Fruit fly (Drosophila melanogaster) whole organism, embryonic: ENCODE measurements around the gene CG10431.

Experiments used
- CG11456 ChIP-seq: fragments of 200-800 bp; sonication (Bioruptor generic); IDR thresholded peaks from 3 replicates; pipeline ENCODE4 v1.3.6; 2022; ENCODE audit warnings: missing biosample characterization, missing genetic modification characterization
- CG11695 ChIP-seq: fragments of 200-800 bp; sonication (Bioruptor generic); IDR thresholded peaks from 3 replicates; pipeline ENCODE4 v1.3.6; 2022; ENCODE audit warnings: missing biosample characterization, missing genetic modification characterization
- CG13296 ChIP-seq: fragments of 200-800 bp; sonication (Bioruptor generic); optimal IDR thresholded peaks from 3 replicates; lab custom pipeline; 2018; ENCODE audit warnings: missing biosample characterization, mild to moderate bottlenecking, missing genetic modification characterization
- CG13424 ChIP-seq: fragments of 200-800 bp; sonication (Bioruptor generic); optimal IDR thresholded peaks from 2 replicates; lab custom pipeline; 2019; ENCODE audit warnings: missing biosample characterization, mild to moderate bottlenecking, missing genetic modification characterization, moderate library complexity
- CG16815 ChIP-seq: fragments of 200-800 bp; sonication (Bioruptor generic); optimal IDR thresholded peaks from 3 replicates; lab custom pipeline; 2017; ENCODE audit warnings: missing biosample characterization, mild to moderate bottlenecking, missing genetic modification characterization
- CG18599 ChIP-seq: fragments of 200-800 bp; sonication (Bioruptor generic); optimal IDR thresholded peaks from 3 replicates; lab custom pipeline; 2017; ENCODE audit warnings: missing biosample characterization, missing genetic modification characterization, mild to moderate bottlenecking, moderate library complexity, missing genetic modification reagents
- CG31441 ChIP-seq: fragments of 200-800 bp; sonication (Bioruptor generic); IDR thresholded peaks from 2 replicates; pipeline ENCODE4 v1.3.6; 2022; ENCODE audit warnings: missing biosample characterization, missing genetic modification characterization
- CG32767 ChIP-seq: fragments of 200-800 bp; sonication (Bioruptor generic); IDR thresholded peaks from 2 replicates; pipeline ENCODE4 v1.3.6; 2022; ENCODE audit warnings: missing biosample characterization, missing genetic modification characterization
- CG4854 ChIP-seq: fragments of 200-800 bp; sonication (Bioruptor generic); optimal IDR thresholded peaks from 2 replicates; lab custom pipeline; 2016; ENCODE audit warnings: missing biosample characterization, missing genetic modification characterization, inconsistent platforms
- CG5180 ChIP-seq: fragments of 200-800 bp; sonication (Bioruptor generic); optimal IDR thresholded peaks from 3 replicates; lab custom pipeline; 2017; ENCODE audit warnings: missing biosample characterization, missing genetic modification characterization, mild to moderate bottlenecking, moderate library complexity, missing genetic modification reagents
- CG6813 ChIP-seq: fragments of 200-800 bp; sonication (Bioruptor generic); optimal IDR thresholded peaks from 2 replicates; lab custom pipeline; 2017; ENCODE audit warnings: missing biosample characterization, missing genetic modification characterization, mild to moderate bottlenecking, moderate library complexity, missing genetic modification reagents
- CG7271 ChIP-seq: fragments of 200-800 bp; sonication (Bioruptor generic); optimal IDR thresholded peaks from 2 replicates; lab custom pipeline; 2018; ENCODE audit warnings: missing biosample characterization, mild to moderate bottlenecking, missing genetic modification characterization, moderate library complexity
- CG7556 ChIP-seq: fragments of 200-800 bp; sonication (Bioruptor generic); optimal IDR thresholded peaks from 2 replicates; lab custom pipeline; 2017; ENCODE audit warnings: missing biosample characterization, mild to moderate bottlenecking, missing genetic modification characterization
- CG7928 ChIP-seq: fragments of 200-800 bp; sonication (Bioruptor generic); optimal IDR thresholded peaks from 2 replicates; lab custom pipeline; 2017; ENCODE audit warnings: missing biosample characterization, mild to moderate bottlenecking, missing genetic modification characterization
- CG8924 ChIP-seq: fragments of 200-800 bp; optimal IDR thresholded peaks from 3 replicates; lab custom pipeline; 2019; ENCODE audit warnings: missing biosample characterization, mild to moderate bottlenecking, missing genetic modification characterization, moderate library complexity
- CG9727 ChIP-seq: fragments of 200-800 bp; sonication (Bioruptor generic); optimal IDR thresholded peaks from 3 replicates; lab custom pipeline; 2017; ENCODE audit warnings: missing biosample characterization, mild to moderate bottlenecking, missing genetic modification characterization
- Drgx ChIP-seq: fragments of 200-800 bp; sonication (Bioruptor generic); IDR thresholded peaks from 2 replicates; pipeline ENCODE4 v1.3.6; 2022; ENCODE audit warnings: missing biosample characterization, missing genetic modification characterization
- Ets65A ChIP-seq: fragments of 200-800 bp; sonication (Bioruptor generic); peaks from one replicate; lab custom pipeline; 2016; ENCODE audit warnings: missing biosample characterization, missing genetic modification characterization
- Fer2 ChIP-seq: fragments of 200-800 bp; sonication (Bioruptor generic); optimal IDR thresholded peaks from 2 replicates; lab custom pipeline; 2018; ENCODE audit warnings: missing biosample characterization, mild to moderate bottlenecking, missing genetic modification characterization, moderate library complexity
- Gsc ChIP-seq: fragments of 200-800 bp; sonication (Bioruptor generic); IDR thresholded peaks from 2 replicates; pipeline ENCODE4 v1.3.6; 2022; ENCODE audit warnings: missing biosample characterization, missing genetic modification characterization
- Gug ChIP-seq: fragments of 200-800 bp; sonication (Bioruptor generic); IDR thresholded peaks from 4 replicates; pipeline ENCODE4 v1.3.6; 2022; ENCODE audit warnings: missing biosample characterization, missing genetic modification characterization
- Hr78 ChIP-seq, 2 experiments: fragments of 200-800 bp in 1 of 2; fragments of >200 bp in 1 of 2; sonication (Bioruptor generic) in 1 of 2; optimal IDR thresholded peaks; 2 replicates each; lab custom pipeline; 2017 to 2019; ENCODE audit warnings: missing biosample characterization in 2 of 2, missing genetic modification characterization in 2 of 2, mild to moderate bottlenecking in 1 of 2, moderate library complexity in 1 of 2
- Max ChIP-seq: fragments of 200-800 bp; sonication (Bioruptor generic); optimal IDR thresholded peaks from 2 replicates; lab custom pipeline; 2016; ENCODE audit warnings: missing biosample characterization, mild to moderate bottlenecking, missing genetic modification characterization
- Meics ChIP-seq: fragments of 200-800 bp; sonication (Bioruptor generic); optimal IDR thresholded peaks from 2 replicates; lab custom pipeline; 2017; ENCODE audit warnings: missing biosample characterization, mild to moderate bottlenecking, missing genetic modification characterization
- Nf-YA ChIP-seq: fragments of 200-800 bp; sonication (Bioruptor generic); IDR thresholded peaks from 2 replicates; pipeline ENCODE4 v1.3.6; 2022; ENCODE audit warnings: missing biosample characterization, missing genetic modification characterization
- Six4 ChIP-seq: fragments of 200-800 bp; sonication (Bioruptor generic); optimal IDR thresholded peaks from 2 replicates; lab custom pipeline; 2016; ENCODE audit warnings: missing biosample characterization, missing genetic modification characterization
- Taf1 ChIP-seq: fragments of 200-800 bp; sonication (Bioruptor generic); IDR thresholded peaks from 2 replicates; pipeline ENCODE4 v1.3.6; 2022; ENCODE audit warnings: missing biosample characterization, missing genetic modification characterization
- Trl ChIP-seq, 3 experiments: fragments of >200 bp in 2 of 3; fragments of 200-800 bp in 1 of 3; sonication (Bioruptor generic) in 1 of 3; optimal IDR thresholded peaks; 2 replicates in 1 of 3; 3 replicates in 2 of 3; lab custom pipeline; 2016 to 2017; ENCODE audit warnings: missing biosample characterization in 1 of 3, missing genetic modification characterization in 1 of 3
- Xbp1 ChIP-seq: fragments of 200-800 bp; sonication (Bioruptor generic); optimal IDR thresholded peaks from 3 replicates; lab custom pipeline; 2016; ENCODE audit warnings: missing biosample characterization, mild to moderate bottlenecking, missing genetic modification characterization
- da ChIP-seq: fragments of 200-800 bp; sonication (Bioruptor generic); optimal IDR thresholded peaks from 2 replicates; lab custom pipeline; 2016; ENCODE audit warnings: missing biosample characterization, missing genetic modification characterization
- disco-r ChIP-seq: fragments of 200-800 bp; sonication (Bioruptor generic); optimal IDR thresholded peaks from 2 replicates; lab custom pipeline; 2016; ENCODE audit warnings: missing biosample characterization, missing genetic modification characterization
- dm ChIP-seq: fragments of 200-800 bp; sonication (Bioruptor generic); optimal IDR thresholded peaks from 3 replicates; lab custom pipeline; 2016; ENCODE audit warnings: missing biosample characterization, missing genetic modification characterization
- dmrt99B ChIP-seq: fragments of 200-800 bp; sonication (Bioruptor generic); optimal IDR thresholded peaks from 2 replicates; lab custom pipeline; 2018; ENCODE audit warnings: missing biosample characterization, mild to moderate bottlenecking, missing genetic modification characterization, moderate library complexity
- emc ChIP-seq: fragments of 200-800 bp; sonication (Bioruptor generic); optimal IDR thresholded peaks from 2 replicates; lab custom pipeline; 2016; ENCODE audit warnings: missing biosample characterization, missing genetic modification characterization
- esg ChIP-seq: fragments of 200-800 bp; sonication (Bioruptor generic); conservative IDR thresholded peaks from 2 replicates; pipeline ENCODE4 v1.3.6; 2022; ENCODE audit warnings: missing biosample characterization, missing genetic modification characterization
- fd96Cb ChIP-seq: fragments of 200-800 bp; sonication (Bioruptor generic); optimal IDR thresholded peaks from 2 replicates; lab custom pipeline; 2018; ENCODE audit warnings: missing biosample characterization, mild to moderate bottlenecking, missing genetic modification characterization, moderate library complexity
- hb ChIP-seq: fragments of 200-800 bp; sonication (Bioruptor generic); IDR thresholded peaks from 3 replicates; pipeline ENCODE4 v1.3.6; 2022; ENCODE audit warnings: missing biosample characterization, missing genetic modification characterization; ENCODE audit not compliant: partially characterized antibody
- kay ChIP-seq: fragments of 200-800 bp; sonication (Bioruptor generic); optimal IDR thresholded peaks from 2 replicates; lab custom pipeline; 2016; ENCODE audit warnings: missing biosample characterization, missing genetic modification characterization
- lilli ChIP-seq: fragments of 200-800 bp; sonication (Bioruptor generic); optimal IDR thresholded peaks from 3 replicates; lab custom pipeline; 2016; ENCODE audit warnings: missing biosample characterization, missing genetic modification characterization
- mam ChIP-seq: fragments of 200-800 bp; sonication (Bioruptor generic); optimal IDR thresholded peaks from 3 replicates; lab custom pipeline; 2016; ENCODE audit warnings: missing biosample characterization, missing genetic modification characterization
- pan ChIP-seq, 4 experiments: fragments of >200 bp in 3 of 4; fragments of 200-800 bp in 1 of 4; sonication (Bioruptor generic) in 1 of 4; optimal IDR thresholded peaks in 3 of 4; IDR thresholded peaks in 1 of 4; 2 replicates each; pipeline versions ENCODE4 v1.3.6 to Lab custom; 2017 to 2022; ENCODE audit warnings: missing biosample characterization in 2 of 4, missing genetic modification characterization in 2 of 4, mixed read lengths in 1 of 4
- prd ChIP-seq, 3 experiments: fragments of >200 bp in 2 of 3; fragments of 200-800 bp in 1 of 3; sonication (Bioruptor generic) in 1 of 3; optimal IDR thresholded peaks in 2 of 3; IDR thresholded peaks in 1 of 3; 2 replicates in 2 of 3; 3 replicates in 1 of 3; pipeline versions ENCODE4 v1.3.6 to Lab custom; 2017 to 2022; ENCODE audit warnings: missing biosample characterization in 1 of 3, missing genetic modification characterization in 1 of 3
- row ChIP-seq: fragments of 200-800 bp; sonication (Bioruptor generic); IDR thresholded peaks from 3 replicates; pipeline ENCODE4 v1.3.6; 2022; ENCODE audit warnings: missing biosample characterization, missing genetic modification characterization
- sc ChIP-seq, 3 experiments: fragments of >200 bp in 2 of 3; fragments of 200-800 bp in 1 of 3; sonication (Bioruptor generic) in 1 of 3; optimal IDR thresholded peaks; 2 replicates in 2 of 3; 3 replicates in 1 of 3; lab custom pipeline; 2017; ENCODE audit warnings: mild to moderate bottlenecking in 1 of 3, missing biosample characterization in 1 of 3, missing genetic modification characterization in 1 of 3, missing genetic modification reagents in 1 of 3
- seq ChIP-seq: fragments of 200-800 bp; sonication (Bioruptor generic); IDR thresholded peaks from 2 replicates; pipeline ENCODE4 v1.3.6; 2022; ENCODE audit warnings: missing biosample characterization, missing genetic modification characterization
- so ChIP-seq: fragments of 200-800 bp; sonication (Bioruptor generic); IDR thresholded peaks from 3 replicates; pipeline ENCODE4 v1.3.6; 2022; ENCODE audit warnings: missing biosample characterization, missing genetic modification characterization
- vvl ChIP-seq: fragments of 200-800 bp; sonication (Bioruptor generic); IDR thresholded peaks from 2 replicates; pipeline ENCODE4 v1.3.6; 2022; ENCODE audit warnings: missing biosample characterization, missing genetic modification characterization

Gene CG10431

DNA sequence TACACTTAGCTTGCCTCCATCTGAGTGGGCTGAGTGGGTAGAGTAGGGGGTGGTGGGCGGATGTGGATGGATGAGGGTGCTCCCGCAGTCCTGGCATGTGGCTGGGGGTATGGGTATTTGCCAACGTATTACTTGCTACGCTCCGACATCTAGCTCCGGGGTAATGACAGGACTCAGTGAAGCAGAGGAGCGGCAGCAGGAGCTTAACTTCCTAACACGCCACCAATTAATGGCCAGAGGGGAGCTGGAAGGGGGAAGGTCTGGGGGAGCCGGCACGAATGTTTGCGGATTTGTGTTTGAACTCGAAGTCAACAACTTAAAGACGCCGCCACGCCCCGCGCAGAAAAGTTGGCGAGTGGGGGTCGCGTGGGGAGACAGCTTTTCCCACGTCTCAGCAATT is 43.8 kb downstream of the CG10431 start (continued):
- TF ChIP-seq CG7928 (GFP tag; lab: Kevin White, UChicago), result no peak
- no peak for TF ChIP-seq CG7271 (tag; lab: Kevin White, UChicago)
- TF ChIP-seq Gsc (GFP tag; lab: Robert Waterston, UW), result no peak
- TF ChIP-seq da, result no peak

DNA sequence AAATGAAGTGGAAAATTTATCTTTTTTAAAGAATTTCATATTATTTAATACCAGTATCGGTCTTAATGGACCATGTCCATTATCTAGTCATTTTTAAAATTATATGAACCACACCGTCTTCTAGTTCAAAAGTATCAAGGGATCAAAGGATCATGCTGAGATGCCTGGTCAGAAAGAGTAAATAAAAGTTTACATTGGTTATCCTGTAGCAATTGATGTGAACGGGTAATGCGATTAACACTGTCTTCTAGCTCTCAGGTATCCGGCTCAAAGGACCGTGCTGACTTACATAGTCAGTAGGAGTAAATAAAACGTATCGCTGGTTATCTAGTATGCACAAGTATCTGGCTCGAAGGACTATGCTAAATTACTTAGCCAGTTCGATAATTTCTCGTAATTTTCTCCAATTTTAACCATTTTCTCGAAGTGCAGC is 44.7 kb downstream of the CG10431 start:
- TF ChIP-seq hb, result no peak
- no peak for TF ChIP-seq Hr78 (GFP tag; optimal IDR thresholded peaks at IDR 0.05; lab: Kevin White, UChicago)
- peak; percentile 43 for TF ChIP-seq CG13424 (tag; lab: Kevin White, UChicago)
- TF ChIP-seq seq (GFP tag; lab: Robert Waterston, UW), result peak; percentile 19; the same call in 1 of the 2 replicates
- TF ChIP-seq CG18599, result peak; percentile 61
- TF ChIP-seq Taf1, result no peak
- TF ChIP-seq Gug (GFP tag; lab: Robert Waterston, UW), result no peak
- peak; percentile 50 for TF ChIP-seq CG9727 (GFP tag; lab: Kevin White, UChicago)
- TF ChIP-seq dm (GFP tag; lab: Kevin White, UChicago), result no peak
- no peak for TF ChIP-seq Max (GFP tag; lab: Kevin White, UChicago)
- no peak for TF ChIP-seq sc (optimal IDR thresholded peaks at IDR 0.05; lab: Kevin White, UChicago)
- TF ChIP-seq sc (GFP tag; optimal IDR thresholded peaks at IDR 0.05; lab: Kevin White, UChicago), result no peak
- TF ChIP-seq CG5180, result peak; percentile 10
- no peak for TF ChIP-seq CG11456
- peak; percentile 73 for TF ChIP-seq Meics (GFP tag; lab: Kevin White, UChicago)
- peak; percentile 55 for TF ChIP-seq dmrt99B (tag; lab: Kevin White, UChicago)
- TF ChIP-seq disco-r (GFP tag; lab: Kevin White, UChicago), result no peak
- TF ChIP-seq row (GFP tag; lab: Robert Waterston, UW), result peak; percentile 47; the same call in 2 of the 3 replicates
- no peak for TF ChIP-seq pan (optimal IDR thresholded peaks at IDR 0.05; lab: Kevin White, UChicago)
- TF ChIP-seq pan (GFP tag; optimal IDR thresholded peaks at IDR 0.05 in 1 of 2, IDR thresholded peaks at IDR 0.05 in 1 of 2), result no peak
- no peak for TF ChIP-seq CG4854
- TF ChIP-seq Drgx (GFP tag; lab: Robert Waterston, UW), result no peak
- peak; percentile 15 for TF ChIP-seq fd96Cb (tag; lab: Kevin White, UChicago)
- no peak for TF ChIP-seq esg (GFP tag; lab: Robert Waterston, UW)
- TF ChIP-seq CG7556 (GFP tag; lab: Kevin White, UChicago), result peak; percentile 81
- no peak for TF ChIP-seq prd (optimal IDR thresholded peaks at IDR 0.05; lab: Kevin White, UChicago)
- TF ChIP-seq prd (GFP tag; IDR thresholded peaks at IDR 0.05; lab: Robert Waterston, UW), result peak; percentile 5; the same call in 1 of the 3 replicates
- TF ChIP-seq CG8924, result peak; percentile 28
- TF ChIP-seq CG11695 (GFP tag; lab: Robert Waterston, UW), result no peak
- no peak for TF ChIP-seq so (GFP tag; lab: Robert Waterston, UW)
- no peak for TF ChIP-seq Fer2
- peak; percentile 9 for TF ChIP-seq Xbp1 (GFP tag; lab: Kevin White, UChicago)
- peak; percentile 8 for TF ChIP-seq CG6813 (GFP tag; lab: Kevin White, UChicago)
- peak; percentile 44 for TF ChIP-seq lilli (GFP tag; lab: Kevin White, UChicago)
- TF ChIP-seq Nf-YA (GFP tag; lab: Robert Waterston, UW), result no peak
- TF ChIP-seq kay (GFP tag; lab: Kevin White, UChicago), result no peak
- TF ChIP-seq vvl (GFP tag; lab: Robert Waterston, UW), result no peak
- TF ChIP-seq CG13296 (GFP tag; lab: Kevin White, UChicago), result peak; percentile 11
- no peak for TF ChIP-seq CG32767 (GFP tag; lab: Robert Waterston, UW)
- TF ChIP-seq Ets65A (GFP tag; lab: Kevin White, UChicago), result peak; percentile 53
- no peak for TF ChIP-seq emc (GFP tag; lab: Kevin White, UChicago)
- peak; percentile 44 for TF ChIP-seq mam
- TF ChIP-seq CG31441, result 0 out of 2 replicates have a peak, but pooled peaks have one; percentile 30
- no peak for TF ChIP-seq Trl (optimal IDR thresholded peaks at IDR 0.05; lab: Kevin White, UChicago)
- TF ChIP-seq Trl (GFP tag; optimal IDR thresholded peaks at IDR 0.05; lab: Kevin White, UChicago), result no peak
- peak; percentile 7 for TF ChIP-seq CG16815 (GFP tag; lab: Kevin White, UChicago)
- TF ChIP-seq Six4 (GFP tag; lab: Kevin White, UChicago), result no peak
